Worm (Caenorhabditis elegans) whole organism, L4 larva: ENCODE measurements around the gene F10E9.12.

Experiments used
- D1046.2 ChIP-seq: fragments of 200-800 bp; sonication (Bioruptor generic); IDR thresholded peaks from 2 replicates; pipeline ENCODE4 v1.3.6; 2022; ENCODE audit warnings: missing genetic modification characterization, missing compliant biosample characterization
- Y105C5A.15 ChIP-seq: fragments of 200-800 bp; sonication (Bioruptor generic); IDR thresholded peaks from 2 replicates; pipeline ENCODE4 v1.3.6; 2022; ENCODE audit warnings: missing genetic modification characterization, missing compliant biosample characterization
- aly-2 ChIP-seq: sonication (generic microtip); optimal IDR thresholded peaks from 2 replicates; lab custom pipeline; 2018; ENCODE audit warnings: missing biosample characterization, missing genetic modification characterization
- dmd-9 ChIP-seq: fragments of 200-800 bp; sonication (Bioruptor generic); IDR thresholded peaks from 2 replicates; pipeline ENCODE4 v1.3.6; 2022; ENCODE audit warnings: missing genetic modification reagents, missing genetic modification characterization, missing compliant biosample characterization
- mep-1 ChIP-seq: fragments of 150-350 bp; sonication (generic microtip); optimal IDR thresholded peaks from 3 replicates; lab custom pipeline; 2014; ENCODE audit warnings: missing biosample characterization, missing genetic modification characterization
- ztf-11 ChIP-seq: fragments of 150-350 bp; optimal IDR thresholded peaks from 2 replicates; lab custom pipeline; 2014; ENCODE audit warnings: missing biosample characterization, missing genetic modification characterization

DNA sequence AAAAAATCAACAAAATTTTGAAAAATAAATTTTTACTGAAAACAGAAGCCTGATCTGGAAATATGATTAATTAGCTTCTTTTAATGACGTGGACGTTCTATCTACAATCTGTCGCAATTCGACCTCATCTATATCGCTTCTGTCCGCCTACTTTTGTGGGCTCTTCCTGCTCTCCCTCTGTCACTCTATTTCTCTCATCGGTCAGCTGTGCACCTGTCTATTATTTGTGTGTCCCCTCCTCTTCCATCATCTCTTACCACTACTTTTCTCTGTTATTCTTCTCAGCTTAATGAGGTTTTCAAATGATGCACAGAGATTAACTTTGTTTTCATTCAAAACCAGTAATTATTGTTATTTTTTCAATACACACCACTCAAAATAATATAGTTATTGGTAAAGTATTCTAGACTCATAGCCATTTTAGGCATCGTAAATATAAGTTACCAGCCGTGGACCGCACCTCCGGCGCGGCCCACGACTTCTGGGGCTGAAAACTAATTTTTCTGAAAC, 25.2 kb upstream of the F10E9.12 start:
- no peak for TF ChIP-seq ztf-11 (tag; lab: Kevin White, UChicago)
- TF ChIP-seq D1046.2 (GFP tag; lab: Robert Waterston, UW): no peak
- no peak for TF ChIP-seq dmd-9 (GFP tag; lab: Robert Waterston, UW)
- TF ChIP-seq mep-1 (tag; lab: Kevin White, UChicago): no peak
- no peak for TF ChIP-seq Y105C5A.15 (GFP tag; lab: Robert Waterston, UW)
- TF ChIP-seq aly-2: no peak
